6 worm cellular contexts compared by ENCODE assay signal in the genomic region with DNA sequence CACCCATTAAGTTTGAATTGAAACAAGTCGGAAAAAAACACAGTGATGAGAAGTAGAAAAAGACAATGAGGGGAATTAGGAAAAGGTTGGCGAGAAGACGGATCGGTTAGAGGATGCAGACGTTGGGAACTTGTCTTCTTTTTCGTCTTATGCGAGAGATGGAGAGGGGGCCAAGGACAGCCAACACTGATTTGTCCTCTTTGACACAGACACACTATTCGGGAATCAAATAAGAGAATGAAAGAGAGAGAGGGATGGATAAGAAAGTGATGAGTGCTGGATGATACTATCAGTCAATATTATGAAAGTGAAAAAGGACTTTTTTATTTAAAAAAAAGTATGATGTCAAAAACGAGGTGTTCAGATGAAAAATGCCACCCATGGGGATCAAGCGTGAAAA.
TF ChIP-seq lines count a peak whose summit lies in the region.

A gene (minus strand): TSS at position 1 of the 400 bp plus-strand sequence.

TF ChIP-seq in whole organism, L1 larva, 84 proteins besides CTCF, POLR2A, EP300 and RAD21 (continues in another document):
- no peak for TF ChIP-seq alr-1 (tag; optimal IDR thresholded peaks at IDR 0.05; lab: Kevin White, UChicago; ENCODE audit: borderline replicate concordance)
- TF ChIP-seq C04F5.9 (tag; optimal IDR thresholded peaks at IDR 0.05; lab: Kevin White, UChicago), result no peak
- no peak for TF ChIP-seq ama-1 (optimal IDR thresholded peaks at IDR 0.05; lab: Kevin White, UChicago)
- TF ChIP-seq nhr-12 (tag; optimal IDR thresholded peaks at IDR 0.05; lab: Kevin White, UChicago), result no peak
- no peak for TF ChIP-seq mef-2 (tag; optimal IDR thresholded peaks at IDR 0.05; lab: Kevin White, UChicago)
- TF ChIP-seq blmp-1 (tag; optimal IDR thresholded peaks at IDR 0.05; lab: Kevin White, UChicago), result peak; percentile 95
- no peak for TF ChIP-seq ceh-88 (GFP tag; IDR thresholded peaks at IDR 0.05; lab: Robert Waterston, UW)
- no peak for TF ChIP-seq fkh-4 (tag; optimal IDR thresholded peaks at IDR 0.05; lab: Kevin White, UChicago; ENCODE audit: borderline replicate concordance)
- TF ChIP-seq hlh-4 (tag; optimal IDR thresholded peaks at IDR 0.05; lab: Kevin White, UChicago), result no peak
- TF ChIP-seq tbx-2 (tag; optimal IDR thresholded peaks at IDR 0.05; lab: Kevin White, UChicago), result no peak
- TF ChIP-seq nhr-47 (tag; optimal IDR thresholded peaks at IDR 0.05; lab: Kevin White, UChicago), result no peak
- peak; percentile 71 for TF ChIP-seq lin-14 (GFP tag; optimal IDR thresholded peaks at IDR 0.05; lab: Kevin White, UChicago)
- TF ChIP-seq sptf-1 (tag; optimal IDR thresholded peaks at IDR 0.05; lab: Kevin White, UChicago), result no peak
- TF ChIP-seq ceh-63 (GFP tag; optimal IDR thresholded peaks at IDR 0.05; lab: Kevin White, UChicago), result no peak

TF ChIP-seq in whole organism, L2 larva, 48 proteins besides CTCF, POLR2A, EP300 and RAD21:
- TF ChIP-seq sem-4 (tag; optimal IDR thresholded peaks at IDR 0.05; lab: Kevin White, UChicago), result no peak
- TF ChIP-seq unc-39 (tag; optimal IDR thresholded peaks at IDR 0.05; lab: Kevin White, UChicago), result no peak
- TF ChIP-seq ceh-82 (tag; optimal IDR thresholded peaks at IDR 0.05; lab: Kevin White, UChicago), result no peak
- TF ChIP-seq fos-1 (tag; optimal IDR thresholded peaks at IDR 0.05; lab: Kevin White, UChicago), result peak; percentile 37
- peak; percentile 94 for TF ChIP-seq blmp-1 (tag; optimal IDR thresholded peaks at IDR 0.05; lab: Kevin White, UChicago; ENCODE audit: insufficient read depth)
- TF ChIP-seq nhr-21 (tag; optimal IDR thresholded peaks at IDR 0.05; lab: Kevin White, UChicago), result peak; percentile 43
- no peak for TF ChIP-seq unc-55 (GFP tag; optimal IDR thresholded peaks at IDR 0.05; lab: Kevin White, UChicago)
- peak; percentile 18 for TF ChIP-seq sma-9 (GFP tag; optimal IDR thresholded peaks at IDR 0.05; lab: Kevin White, UChicago)
- TF ChIP-seq sma-9 (tag; optimal IDR thresholded peaks at IDR 0.05; lab: Kevin White, UChicago), result no peak
- TF ChIP-seq elt-1 (tag; optimal IDR thresholded peaks at IDR 0.05; lab: Kevin White, UChicago), result no peak
- TF ChIP-seq nhr-25 (tag; optimal IDR thresholded peaks at IDR 0.05; lab: Kevin White, UChicago), result peak; percentile 28

TF ChIP-seq in whole organism, L3 larva, 47 proteins besides CTCF, POLR2A, EP300 and RAD21:
- TF ChIP-seq egl-27 (tag; optimal IDR thresholded peaks at IDR 0.05; lab: Kevin White, UChicago), result no peak
- peak; percentile 66 for TF ChIP-seq nhr-23 (tag; optimal IDR thresholded peaks at IDR 0.05; lab: Kevin White, UChicago)
- no peak for TF ChIP-seq eor-1 (tag; optimal IDR thresholded peaks at IDR 0.05; lab: Kevin White, UChicago)
- no peak for TF ChIP-seq pqm-1 (tag; optimal IDR thresholded peaks at IDR 0.05; lab: Kevin White, UChicago)
- TF ChIP-seq pha-4 (tag; optimal IDR thresholded peaks at IDR 0.05; lab: Kevin White, UChicago), result no peak
- no peak for TF ChIP-seq ceh-16 (tag; optimal IDR thresholded peaks at IDR 0.05; lab: Kevin White, UChicago)
- no peak for TF ChIP-seq ceh-9 (tag; optimal IDR thresholded peaks at IDR 0.05; lab: Kevin White, UChicago)
- TF ChIP-seq nhr-43 (tag; optimal IDR thresholded peaks at IDR 0.05; lab: Kevin White, UChicago; ENCODE audit: poor library complexity, severe bottlenecking), result peak; percentile 16
- TF ChIP-seq elt-3 (tag; optimal IDR thresholded peaks at IDR 0.05; lab: Kevin White, UChicago), result peak in 1 of 3 experiments; percentile 10
- TF ChIP-seq mml-1 (tag; optimal IDR thresholded peaks at IDR 0.05; lab: Kevin White, UChicago), result no peak
- peak; percentile 43 for TF ChIP-seq nhr-25 (tag; optimal IDR thresholded peaks at IDR 0.05; lab: Kevin White, UChicago)

TF ChIP-seq in whole organism, L4 larva, 104 proteins besides CTCF, POLR2A, EP300 and RAD21:
- no peak for TF ChIP-seq ZK546.5 (tag; optimal IDR thresholded peaks at IDR 0.05; lab: Kevin White, UChicago)
- TF ChIP-seq pha-4 (GFP tag; IDR thresholded peaks at IDR 0.05; lab: Robert Waterston, UW), result no peak
- no peak for TF ChIP-seq pha-4 (tag; optimal IDR thresholded peaks at IDR 0.05; lab: Kevin White, UChicago)
- no peak for TF ChIP-seq lir-3 (tag; optimal IDR thresholded peaks at IDR 0.05; lab: Kevin White, UChicago)
- no peak for TF ChIP-seq F26F4.8 (GFP tag; conservative IDR thresholded peaks at IDR 0.05; lab: Robert Waterston, UW)
- TF ChIP-seq D1046.2 (GFP tag; IDR thresholded peaks at IDR 0.05; lab: Robert Waterston, UW), result no peak
- no peak for TF ChIP-seq hif-1 (tag; optimal IDR thresholded peaks at IDR 0.05; lab: Kevin White, UChicago)
- peak; percentile 22 for TF ChIP-seq mxl-3 (GFP tag; optimal IDR thresholded peaks at IDR 0.05; lab: Kevin White, UChicago)
- TF ChIP-seq lin-29 (GFP tag; IDR thresholded peaks at IDR 0.05; lab: Robert Waterston, UW), result no peak
- no peak for TF ChIP-seq pqm-1 (tag; optimal IDR thresholded peaks at IDR 0.05; lab: Kevin White, UChicago)
- TF ChIP-seq daf-16 (GFP tag; optimal IDR thresholded peaks at IDR 0.05; lab: Kevin White, UChicago), result no peak
- no peak for TF ChIP-seq daf-16 (tag; optimal IDR thresholded peaks at IDR 0.05; lab: Kevin White, UChicago)
- no peak for TF ChIP-seq zfp-2 (tag; optimal IDR thresholded peaks at IDR 0.05; lab: Kevin White, UChicago)
- peak; percentile 46 for TF ChIP-seq nhr-48 (tag; optimal IDR thresholded peaks at IDR 0.05; lab: Kevin White, UChicago)
- TF ChIP-seq nhr-28 (tag; optimal IDR thresholded peaks at IDR 0.05; lab: Kevin White, UChicago), result peak; percentile 64
- TF ChIP-seq ceh-28 (tag; optimal IDR thresholded peaks at IDR 0.05; lab: Kevin White, UChicago), result no peak
- no peak for TF ChIP-seq dmd-9 (GFP tag; IDR thresholded peaks at IDR 0.05; lab: Robert Waterston, UW)

TF ChIP-seq in whole organism, late embryonic, 69 proteins besides CTCF, POLR2A, EP300 and RAD21:
- no peak for TF ChIP-seq ttx-3 (tag; optimal IDR thresholded peaks at IDR 0.05; lab: Kevin White, UChicago)
- peak; percentile 15 for TF ChIP-seq elt-2 (tag; optimal IDR thresholded peaks at IDR 0.05; lab: Kevin White, UChicago)
- TF ChIP-seq ceh-24 (tag; optimal IDR thresholded peaks at IDR 0.05; lab: Kevin White, UChicago), result no peak
- TF ChIP-seq C08G9.2 (tag; optimal IDR thresholded peaks at IDR 0.05; lab: Kevin White, UChicago), result no peak

TF ChIP-seq in whole organism, mixed stage, embryonic, 35 proteins besides CTCF, POLR2A, EP300 and RAD21:
- TF ChIP-seq ztf-11 (tag; optimal IDR thresholded peaks at IDR 0.05; lab: Kevin White, UChicago) (no peak), hlh-1 (tag; optimal IDR thresholded peaks at IDR 0.05; lab: Kevin White, UChicago) (no peak), flh-1 (GFP tag; optimal IDR thresholded peaks at IDR 0.05; lab: Kevin White, UChicago) (no peak), elt-1 (tag; optimal IDR thresholded peaks at IDR 0.05; lab: Kevin White, UChicago; ENCODE audit: borderline replicate concordance, insufficient read depth) (no peak), mls-2 (tag; optimal IDR thresholded peaks at IDR 0.05; lab: Kevin White, UChicago) (no peak), sptf-1 (tag; optimal IDR thresholded peaks at IDR 0.05; lab: Kevin White, UChicago) (no peak), blmp-1 (tag; optimal IDR thresholded peaks at IDR 0.05; lab: Kevin White, UChicago) (peak; percentile 69), sem-2 (GFP tag; optimal IDR thresholded peaks at IDR 0.05; lab: Kevin White, UChicago) (no peak)
